Fruit fly (Drosophila melanogaster) whole organism, embryonic: Measurements from ENCODE around the gene Moca-cyp.

Experiments used
- Atf3 ChIP-seq: fragments of 200-800 bp; sonication (Bioruptor generic); optimal IDR thresholded peaks from 3 replicates; lab custom pipeline; 2016; ENCODE audit warnings: missing biosample characterization, missing genetic modification characterization
- CG10431 ChIP-seq: fragments of 200-800 bp; sonication (Bioruptor generic); optimal IDR thresholded peaks from 3 replicates; lab custom pipeline; 2018; ENCODE audit warnings: missing biosample characterization, mild to moderate bottlenecking, missing genetic modification characterization
- CG11398 ChIP-seq: fragments of 200-800 bp; sonication (Bioruptor generic); optimal IDR thresholded peaks from 2 replicates; lab custom pipeline; 2016; ENCODE audit warnings: missing biosample characterization, missing genetic modification characterization
- CG11723 ChIP-seq: fragments of 200-800 bp; sonication (Bioruptor generic); optimal IDR thresholded peaks from 2 replicates; lab custom pipeline; 2017; ENCODE audit warnings: missing biosample characterization, mild to moderate bottlenecking, missing genetic modification characterization
- CG12071 ChIP-seq: fragments of 200-800 bp; sonication (Bioruptor generic); optimal IDR thresholded peaks from 3 replicates; lab custom pipeline; 2018; ENCODE audit warnings: missing biosample characterization, mild to moderate bottlenecking, missing genetic modification characterization
- CG12155 ChIP-seq: fragments of 200-800 bp; sonication (Bioruptor generic); optimal IDR thresholded peaks from 3 replicates; lab custom pipeline; 2016; ENCODE audit warnings: missing biosample characterization, missing genetic modification characterization
- CG1233 ChIP-seq: fragments of 200-800 bp; sonication (Bioruptor generic); optimal IDR thresholded peaks from 4 replicates; lab custom pipeline; 2018; ENCODE audit warnings: missing biosample characterization, mild to moderate bottlenecking, missing genetic modification characterization
- CG12769 ChIP-seq: fragments of 200-800 bp; sonication (Bioruptor generic); optimal IDR thresholded peaks from 2 replicates; lab custom pipeline; 2019; ENCODE audit warnings: missing biosample characterization, mild to moderate bottlenecking, missing genetic modification characterization, moderate library complexity
- CG13894 ChIP-seq: fragments of 200-800 bp; sonication (Bioruptor generic); optimal IDR thresholded peaks from 3 replicates; lab custom pipeline; 2018; ENCODE audit warnings: missing biosample characterization, mild to moderate bottlenecking, missing genetic modification characterization, moderate library complexity
- CG15073 ChIP-seq: fragments of 200-800 bp; sonication (Bioruptor generic); optimal IDR thresholded peaks from 2 replicates; lab custom pipeline; 2016; ENCODE audit warnings: missing biosample characterization, missing genetic modification characterization
- CG15479 ChIP-seq: fragments of 200-800 bp; sonication (Bioruptor generic); optimal IDR thresholded peaks from 3 replicates; lab custom pipeline; 2019; ENCODE audit warnings: missing biosample characterization, mild to moderate bottlenecking, missing genetic modification characterization, moderate library complexity
- CG1602 ChIP-seq: fragments of 200-800 bp; sonication (Bioruptor generic); optimal IDR thresholded peaks from 3 replicates; lab custom pipeline; 2016; ENCODE audit warnings: missing biosample characterization, missing genetic modification characterization
- CG1647 ChIP-seq: fragments of 200-800 bp; sonication (Bioruptor generic); optimal IDR thresholded peaks from 3 replicates; lab custom pipeline; 2016; ENCODE audit warnings: missing biosample characterization, missing genetic modification characterization
- CG2199 ChIP-seq: fragments of 200-800 bp; sonication (Bioruptor generic); IDR thresholded peaks from 3 replicates; pipeline ENCODE4 v1.3.6; 2022; ENCODE audit warnings: missing biosample characterization, missing genetic modification characterization
- CG30020 ChIP-seq: fragments of 200-800 bp; optimal IDR thresholded peaks from 2 replicates; lab custom pipeline; 2019; ENCODE audit warnings: missing biosample characterization, mild to moderate bottlenecking, missing genetic modification characterization, moderate library complexity
- CG32767 ChIP-seq: fragments of 200-800 bp; sonication (Bioruptor generic); IDR thresholded peaks from 2 replicates; pipeline ENCODE4 v1.3.6; 2022; ENCODE audit warnings: missing biosample characterization, missing genetic modification characterization
- CG4328 ChIP-seq: fragments of 200-800 bp; sonication (Bioruptor generic); optimal IDR thresholded peaks from 3 replicates; lab custom pipeline; 2017; ENCODE audit warnings: missing biosample characterization, missing genetic modification reagents, missing genetic modification characterization
- CG6813 ChIP-seq: fragments of 200-800 bp; sonication (Bioruptor generic); optimal IDR thresholded peaks from 2 replicates; lab custom pipeline; 2017; ENCODE audit warnings: missing biosample characterization, missing genetic modification characterization, mild to moderate bottlenecking, moderate library complexity, missing genetic modification reagents
- CG7745 ChIP-seq: fragments of 200-800 bp; sonication (Bioruptor generic); optimal IDR thresholded peaks from 2 replicates; lab custom pipeline; 2018; ENCODE audit warnings: missing biosample characterization, mild to moderate bottlenecking, missing genetic modification characterization, moderate library complexity
- CG8281 ChIP-seq: fragments of 200-800 bp; sonication (Bioruptor generic); optimal IDR thresholded peaks from 2 replicates; lab custom pipeline; 2018; ENCODE audit warnings: missing biosample characterization, mild to moderate bottlenecking, missing genetic modification characterization, moderate library complexity
- CG8924 ChIP-seq: fragments of 200-800 bp; optimal IDR thresholded peaks from 3 replicates; lab custom pipeline; 2019; ENCODE audit warnings: missing biosample characterization, mild to moderate bottlenecking, missing genetic modification characterization, moderate library complexity
- CG9215 ChIP-seq: fragments of 200-800 bp; sonication (Bioruptor generic); IDR thresholded peaks from 2 replicates; pipeline ENCODE4 v1.3.6; 2022; ENCODE audit warnings: missing biosample characterization, missing genetic modification characterization
- CG9437 ChIP-seq: fragments of 200-800 bp; sonication (Bioruptor generic); optimal IDR thresholded peaks from 2 replicates; lab custom pipeline; 2018; ENCODE audit warnings: missing biosample characterization, mild to moderate bottlenecking, missing genetic modification characterization
- Dll ChIP-seq: fragments of 200-800 bp; sonication (Bioruptor generic); IDR thresholded peaks from 4 replicates; pipeline ENCODE4 v1.3.6; 2022; ENCODE audit warnings: missing biosample characterization, missing genetic modification characterization; ENCODE audit not compliant: partially characterized antibody
- Eip74EF ChIP-seq, 2 experiments: fragments of 200-800 bp in 1 of 2; fragments of >200 bp in 1 of 2; sonication (Bioruptor generic) in 1 of 2; optimal IDR thresholded peaks; 2 replicates each; lab custom pipeline; 2017 to 2019; ENCODE audit warnings: missing biosample characterization in 2 of 2, missing genetic modification characterization in 2 of 2, mild to moderate bottlenecking in 1 of 2, moderate library complexity in 1 of 2
- Fer1 ChIP-seq: fragments of 200-800 bp; sonication (Bioruptor generic); optimal IDR thresholded peaks from 2 replicates; lab custom pipeline; 2017; ENCODE audit warnings: missing biosample characterization, mild to moderate bottlenecking, missing genetic modification characterization
- HLH4C ChIP-seq: fragments of 200-800 bp; sonication (Bioruptor generic); IDR thresholded peaks from 3 replicates; pipeline ENCODE4 v1.3.6; 2022; ENCODE audit warnings: missing biosample characterization, missing genetic modification characterization; ENCODE audit not compliant: partially characterized antibody
- MESR4 ChIP-seq: fragments of 200-800 bp; sonication (Bioruptor generic); optimal IDR thresholded peaks from 2 replicates; lab custom pipeline; 2018; ENCODE audit warnings: missing biosample characterization, mild to moderate bottlenecking, missing genetic modification characterization, moderate library complexity
- MTF-1 ChIP-seq: fragments of 200-800 bp; sonication (Bioruptor generic); optimal IDR thresholded peaks from 2 replicates; lab custom pipeline; 2018; ENCODE audit warnings: missing biosample characterization, mild to moderate bottlenecking, missing genetic modification characterization, borderline replicate concordance
- Med ChIP-seq: fragments of 200-800 bp; sonication (Bioruptor generic); peaks from one replicate; lab custom pipeline; 2016; ENCODE audit warnings: missing biosample characterization, missing genetic modification characterization, mild to moderate bottlenecking, inconsistent platforms, moderate library complexity
- NFAT ChIP-seq: fragments of 200-800 bp; sonication (Bioruptor generic); IDR thresholded peaks from 2 replicates; pipeline ENCODE4 v1.3.6; 2022; ENCODE audit warnings: missing biosample characterization, missing genetic modification characterization
- Nf-YA ChIP-seq: fragments of 200-800 bp; sonication (Bioruptor generic); IDR thresholded peaks from 2 replicates; pipeline ENCODE4 v1.3.6; 2022; ENCODE audit warnings: missing biosample characterization, missing genetic modification characterization
- NfI ChIP-seq: fragments of 200-800 bp; sonication (Bioruptor generic); optimal IDR thresholded peaks from 3 replicates; lab custom pipeline; 2018; ENCODE audit warnings: missing biosample characterization, mild to moderate bottlenecking, missing genetic modification characterization, moderate library complexity
- Pdp1 ChIP-seq, 2 experiments: fragments of 200-800 bp; sonication (Bioruptor generic); optimal IDR thresholded peaks; 3 replicates each; lab custom pipeline; 2016; ENCODE audit warnings: missing biosample characterization in 2 of 2, missing genetic modification characterization in 2 of 2, mild to moderate bottlenecking in 1 of 2, moderate library complexity in 1 of 2
- Rfx ChIP-seq: fragments of 200-800 bp; sonication (Bioruptor generic); IDR thresholded peaks from 2 replicates; pipeline ENCODE4 v1.3.6; 2022; ENCODE audit warnings: missing biosample characterization, missing genetic modification characterization
- Stat92E ChIP-seq, 3 experiments: fragments of >200 bp in 2 of 3; fragments of 200-800 bp in 1 of 3; sonication (Bioruptor generic) in 1 of 3; optimal IDR thresholded peaks; 2 replicates each; lab custom pipeline; 2017 to 2019; ENCODE audit warnings: missing biosample characterization in 3 of 3, missing genetic modification characterization in 3 of 3, mild to moderate bottlenecking in 1 of 3, moderate library complexity in 1 of 3
- ab ChIP-seq: fragments of 200-800 bp; sonication (Bioruptor generic); optimal IDR thresholded peaks from 2 replicates; lab custom pipeline; 2016; ENCODE audit warnings: missing biosample characterization, missing genetic modification characterization
- az2 ChIP-seq: fragments of 200-800 bp; sonication (Bioruptor generic); optimal IDR thresholded peaks from 3 replicates; lab custom pipeline; 2016; ENCODE audit warnings: missing biosample characterization, missing genetic modification characterization
- caup ChIP-seq: fragments of 200-800 bp; sonication (Bioruptor generic); optimal IDR thresholded peaks from 3 replicates; lab custom pipeline; 2017; ENCODE audit warnings: missing biosample characterization, mild to moderate bottlenecking, missing genetic modification characterization, moderate library complexity; ENCODE audit not compliant: severe bottlenecking
- corto ChIP-seq: fragments of 200-800 bp; sonication (Bioruptor generic); optimal IDR thresholded peaks from 2 replicates; lab custom pipeline; 2016; ENCODE audit warnings: missing biosample characterization, mild to moderate bottlenecking, missing genetic modification characterization, moderate library complexity
- disco-r ChIP-seq: fragments of 200-800 bp; sonication (Bioruptor generic); optimal IDR thresholded peaks from 2 replicates; lab custom pipeline; 2016; ENCODE audit warnings: missing biosample characterization, missing genetic modification characterization
- dysf ChIP-seq: fragments of 200-800 bp; sonication (Bioruptor generic); IDR thresholded peaks from 3 replicates; pipeline ENCODE4 v1.3.6; 2022; ENCODE audit warnings: missing biosample characterization, missing genetic modification characterization
- esg ChIP-seq: fragments of 200-800 bp; sonication (Bioruptor generic); conservative IDR thresholded peaks from 2 replicates; pipeline ENCODE4 v1.3.6; 2022; ENCODE audit warnings: missing biosample characterization, missing genetic modification characterization
- hth ChIP-seq: fragments of >200 bp; optimal IDR thresholded peaks from 2 replicates; lab custom pipeline; 2017; ENCODE audit warnings: inconsistent platforms
- nerfin-1 ChIP-seq: fragments of 200-800 bp; sonication (Bioruptor generic); optimal IDR thresholded peaks from 3 replicates; lab custom pipeline; 2019; ENCODE audit warnings: missing biosample characterization, mild to moderate bottlenecking, missing genetic modification characterization, moderate library complexity
- onecut ChIP-seq: fragments of 200-800 bp; sonication (Bioruptor generic); IDR thresholded peaks from 2 replicates; pipeline ENCODE4 v1.3.6; 2022; ENCODE audit warnings: missing biosample characterization, missing genetic modification characterization
- row ChIP-seq: fragments of 200-800 bp; sonication (Bioruptor generic); IDR thresholded peaks from 3 replicates; pipeline ENCODE4 v1.3.6; 2022; ENCODE audit warnings: missing biosample characterization, missing genetic modification characterization
- twi ChIP-seq: fragments of 200-800 bp; optimal IDR thresholded peaks from 2 replicates; lab custom pipeline; 2019; ENCODE audit warnings: missing biosample characterization, mild to moderate bottlenecking, missing genetic modification characterization, moderate library complexity
- zen2 ChIP-seq: fragments of 200-800 bp; sonication (Bioruptor generic); IDR thresholded peaks from 3 replicates; pipeline ENCODE4 v1.3.6; 2022; ENCODE audit warnings: missing biosample characterization, missing genetic modification characterization; ENCODE audit not compliant: partially characterized antibody

The Moca-cyp gene

dm6 chr3R:28335462-28335998 is 4.6 kb upstream of the Moca-cyp start (continued):
- no peak for TF ChIP-seq Nf-YA (GFP tag; lab: Robert Waterston, UW)
- TF ChIP-seq CG4328 (GFP tag; lab: Kevin White, UChicago): peak; percentile 85
- TF ChIP-seq Eip74EF (GFP tag; optimal IDR thresholded peaks at IDR 0.05; lab: Kevin White, UChicago): peak in 1 of 2 experiments; percentile 61
- peak; percentile 72; the same call in 2 of the 3 replicates for TF ChIP-seq dysf (GFP tag; lab: Robert Waterston, UW)
- peak; percentile 65 for TF ChIP-seq CG11723 (GFP tag; lab: Kevin White, UChicago)
- peak; percentile 73 for TF ChIP-seq CG12769
- TF ChIP-seq CG2199 (GFP tag; lab: Robert Waterston, UW): peak; percentile 75; the same call in 2 of the 3 replicates
- peak; percentile 48 for TF ChIP-seq CG30020 (tag; lab: Kevin White, UChicago)
- peak; percentile 75 for TF ChIP-seq caup (GFP tag; lab: Kevin White, UChicago)
- TF ChIP-seq row: peak; percentile 79
- peak; percentile 71 for TF ChIP-seq Atf3 (GFP tag; lab: Kevin White, UChicago)
- TF ChIP-seq corto (GFP tag; lab: Kevin White, UChicago): no peak
- peak; percentile 62 for TF ChIP-seq CG8924 (tag; lab: Kevin White, UChicago)
- peak; percentile 53 for TF ChIP-seq CG8281 (tag; lab: Kevin White, UChicago)
- TF ChIP-seq CG32767 (GFP tag; lab: Robert Waterston, UW): peak; percentile 44; the same call in 1 of the 2 replicates
- peak; percentile 60 for TF ChIP-seq CG1233
- no peak for TF ChIP-seq Dll (GFP tag; lab: Robert Waterston, UW)
- peak; percentile 80 for TF ChIP-seq NfI (GFP tag; lab: Kevin White, UChicago)
- no peak for TF ChIP-seq NFAT (GFP tag; lab: Robert Waterston, UW)
- TF ChIP-seq CG9437 (GFP tag; lab: Kevin White, UChicago): peak; percentile 100
- peak; percentile 76 for TF ChIP-seq CG13894 (tag; lab: Kevin White, UChicago)
- peak; percentile 53 for TF ChIP-seq CG12071
- TF ChIP-seq Stat92E (GFP tag; optimal IDR thresholded peaks at IDR 0.05; lab: Kevin White, UChicago): no peak
- TF ChIP-seq esg (GFP tag; lab: Robert Waterston, UW): peak; percentile 53
- peak; percentile 81 for TF ChIP-seq CG6813 (GFP tag; lab: Kevin White, UChicago)
- peak; percentile 65 for TF ChIP-seq CG1602 (GFP tag; lab: Kevin White, UChicago)
- TF ChIP-seq Pdp1 (GFP tag; optimal IDR thresholded peaks at IDR 0.05; lab: Kevin White, UChicago): peak; percentile 74 to 98
- TF ChIP-seq disco-r (GFP tag; lab: Kevin White, UChicago): peak; percentile 62
- TF ChIP-seq MESR4: peak; percentile 55
- peak; percentile 77 for TF ChIP-seq nerfin-1 (tag; lab: Kevin White, UChicago)
- TF ChIP-seq CG12155: peak; percentile 40
- no peak for TF ChIP-seq CG7745
- TF ChIP-seq CG9215 (GFP tag; lab: Robert Waterston, UW): peak; percentile 64
- TF ChIP-seq az2: peak; percentile 74
- TF ChIP-seq ab: peak; percentile 52
- peak; percentile 52 for TF ChIP-seq MTF-1 (GFP tag; lab: Kevin White, UChicago)
- TF ChIP-seq CG11398 (GFP tag; lab: Kevin White, UChicago): peak; percentile 69
- TF ChIP-seq Fer1 (GFP tag; lab: Kevin White, UChicago): peak; percentile 73
- TF ChIP-seq zen2: no peak
- peak; percentile 77 for TF ChIP-seq Rfx (GFP tag; lab: Robert Waterston, UW)
- TF ChIP-seq onecut (GFP tag; lab: Robert Waterston, UW): peak; percentile 61
- TF ChIP-seq hth: no peak
- peak; percentile 41 for TF ChIP-seq twi (tag; lab: Kevin White, UChicago)
- no peak for TF ChIP-seq HLH4C (GFP tag; lab: Robert Waterston, UW)
- peak; percentile 86 for TF ChIP-seq CG10431
- TF ChIP-seq CG15073: no peak
- TF ChIP-seq CG1647 (GFP tag; lab: Kevin White, UChicago): peak; percentile 61
- TF ChIP-seq Med: peak; percentile 94
- TF ChIP-seq CG15479: no peak
